Worm (Caenorhabditis elegans) whole organism, L3 larva: ENCODE results near the gene F45G2.9.

ENCODE experiments used
- R02D3.7 ChIP-seq: fragments of 150-350 bp; optimal IDR thresholded peaks from 2 replicates; lab custom pipeline; 2014; ENCODE audit warnings: missing biosample characterization, missing genetic modification characterization
- ZK546.5 ChIP-seq: sonication (generic microtip); optimal IDR thresholded peaks from 2 replicates; lab custom pipeline; 2017; ENCODE audit warnings: missing biosample characterization, missing genetic modification characterization
- aly-2 ChIP-seq: fragments of 150-350 bp; optimal IDR thresholded peaks from 2 replicates; lab custom pipeline; 2014; ENCODE audit warnings: missing biosample characterization, missing genetic modification characterization
- ama-1 ChIP-seq: fragments of 150-350 bp; optimal IDR thresholded peaks from 2 replicates; lab custom pipeline; 2018
- ceh-16 ChIP-seq: sonication (generic microtip); optimal IDR thresholded peaks from 2 replicates; lab custom pipeline; 2017; ENCODE audit warnings: missing biosample characterization, missing genetic modification characterization
- ceh-28 ChIP-seq: fragments of 150-350 bp; optimal IDR thresholded peaks from 2 replicates; lab custom pipeline; 2014; ENCODE audit warnings: missing biosample characterization, missing genetic modification reagents, missing genetic modification characterization
- ceh-82 ChIP-seq: fragments of 150-350 bp; optimal IDR thresholded peaks from 2 replicates; lab custom pipeline; 2014; ENCODE audit warnings: missing biosample characterization, missing genetic modification characterization
- ceh-9 ChIP-seq: sonication (generic microtip); optimal IDR thresholded peaks from 2 replicates; lab custom pipeline; 2018; ENCODE audit warnings: missing biosample characterization, missing genetic modification characterization
- daf-12 ChIP-seq: fragments of 150-350 bp; optimal IDR thresholded peaks from 2 replicates; lab custom pipeline; 2014; ENCODE audit warnings: missing biosample characterization, missing genetic modification reagents, missing genetic modification characterization
- egl-27 ChIP-seq: sonication (generic microtip); optimal IDR thresholded peaks from 4 replicates; lab custom pipeline; 2017; ENCODE audit warnings: missing biosample characterization, missing genetic modification reagents, missing genetic modification characterization
- egl-5 ChIP-seq: fragments of 150-350 bp; optimal IDR thresholded peaks from 2 replicates; lab custom pipeline; 2017; ENCODE audit warnings: missing biosample characterization, missing genetic modification reagents, missing genetic modification characterization, inconsistent platforms
- elt-1 ChIP-seq: fragments of 150-350 bp; optimal IDR thresholded peaks from 2 replicates; lab custom pipeline; 2014; ENCODE audit warnings: missing biosample characterization, missing genetic modification characterization
- elt-3 ChIP-seq, 3 experiments: fragments of 150-350 bp in 1 of 3; sonication (generic microtip) in 2 of 3; optimal IDR thresholded peaks; 2 replicates in 2 of 3; 4 replicates in 1 of 3; lab custom pipeline; 2014 to 2017; ENCODE audit warnings: missing biosample characterization in 3 of 3, missing genetic modification characterization in 3 of 3
- eor-1 ChIP-seq, 2 experiments: fragments of 150-350 bp; optimal IDR thresholded peaks; 2 replicates each; lab custom pipeline; 2014 to 2018; ENCODE audit warnings: missing biosample characterization in 2 of 2, missing genetic modification characterization in 2 of 2
- fkh-10 ChIP-seq: sonication (generic microtip); optimal IDR thresholded peaks from 2 replicates; lab custom pipeline; 2017; ENCODE audit warnings: missing biosample characterization, missing genetic modification reagents, missing genetic modification characterization
- fos-1 ChIP-seq: fragments of 150-350 bp; optimal IDR thresholded peaks from 2 replicates; lab custom pipeline; 2014; ENCODE audit warnings: missing biosample characterization, missing genetic modification characterization
- hmg-11 ChIP-seq: sonication (generic microtip); optimal IDR thresholded peaks from 2 replicates; lab custom pipeline; 2016; ENCODE audit warnings: missing genetic modification characterization, missing compliant biosample characterization
- lin-15B ChIP-seq: fragments of 150-350 bp; optimal IDR thresholded peaks from 2 replicates; lab custom pipeline; 2014; ENCODE audit warnings: missing biosample characterization, missing genetic modification characterization
- lin-39 ChIP-seq: fragments of 150-350 bp; optimal IDR thresholded peaks from 2 replicates; lab custom pipeline; 2018; ENCODE audit warnings: missing biosample characterization, missing genetic modification reagents, missing genetic modification characterization
- lsy-12 ChIP-seq: sonication (generic microtip); optimal IDR thresholded peaks from 2 replicates; lab custom pipeline; 2016; ENCODE audit warnings: mild to moderate bottlenecking, missing genetic modification characterization, missing compliant biosample characterization
- nfya-1 ChIP-seq: sonication (generic microtip); optimal IDR thresholded peaks from 2 replicates; lab custom pipeline; 2017; ENCODE audit warnings: missing genetic modification characterization, mild to moderate bottlenecking, missing compliant biosample characterization, antibody characterized with exemption, moderate library complexity; ENCODE audit not compliant: insufficient read depth
- nhr-11 ChIP-seq: fragments of 150-350 bp; optimal IDR thresholded peaks from 2 replicates; lab custom pipeline; 2014; ENCODE audit warnings: missing biosample characterization, missing genetic modification characterization
- nhr-12 ChIP-seq: fragments of 150-350 bp; optimal IDR thresholded peaks from 2 replicates; lab custom pipeline; 2014; ENCODE audit warnings: missing biosample characterization, missing genetic modification characterization
- nhr-23 ChIP-seq: fragments of 150-350 bp; optimal IDR thresholded peaks from 2 replicates; lab custom pipeline; 2014; ENCODE audit warnings: missing biosample characterization, missing genetic modification reagents, missing genetic modification characterization
- nhr-237 ChIP-seq: fragments of 150-350 bp; optimal IDR thresholded peaks from 2 replicates; lab custom pipeline; 2014; ENCODE audit warnings: missing biosample characterization, missing genetic modification characterization
- nhr-25 ChIP-seq: sonication (generic microtip); optimal IDR thresholded peaks from 2 replicates; lab custom pipeline; 2017; ENCODE audit warnings: missing biosample characterization, missing genetic modification characterization
- nhr-28 ChIP-seq: fragments of 150-350 bp; optimal IDR thresholded peaks from 2 replicates; lab custom pipeline; 2014; ENCODE audit warnings: missing biosample characterization, missing genetic modification characterization
- nhr-67 ChIP-seq: fragments of 150-350 bp; optimal IDR thresholded peaks from 2 replicates; lab custom pipeline; 2014; ENCODE audit warnings: missing biosample characterization, missing genetic modification characterization
- nhr-76 ChIP-seq: fragments of 150-350 bp; sonication (generic microtip); optimal IDR thresholded peaks from 5 replicates; lab custom pipeline; 2014; ENCODE audit warnings: missing biosample characterization, missing genetic modification characterization
- nhr-77 ChIP-seq: fragments of 150-350 bp; optimal IDR thresholded peaks from 2 replicates; lab custom pipeline; 2014; ENCODE audit warnings: missing biosample characterization, missing genetic modification characterization
- pha-4 ChIP-seq: fragments of 150-350 bp; optimal IDR thresholded peaks from 2 replicates; lab custom pipeline; 2014; ENCODE audit warnings: missing biosample characterization, missing genetic modification reagents, missing genetic modification characterization
- pqm-1 ChIP-seq: fragments of 150-350 bp; optimal IDR thresholded peaks from 2 replicates; lab custom pipeline; 2017; ENCODE audit warnings: missing biosample characterization, missing genetic modification characterization, inconsistent platforms
- sea-2 ChIP-seq: fragments of 150-350 bp; sonication (generic microtip); optimal IDR thresholded peaks from 4 replicates; lab custom pipeline; 2014; ENCODE audit warnings: missing biosample characterization, missing genetic modification reagents, missing genetic modification characterization
- skn-1 ChIP-seq: fragments of 150-350 bp; optimal IDR thresholded peaks from 2 replicates; lab custom pipeline; 2014; ENCODE audit warnings: missing biosample characterization, missing genetic modification characterization
- snpc-4 ChIP-seq: fragments of 150-350 bp; optimal IDR thresholded peaks from 2 replicates; lab custom pipeline; 2014; ENCODE audit warnings: missing biosample characterization, missing genetic modification characterization
- tbx-2 ChIP-seq: sonication (generic microtip); optimal IDR thresholded peaks from 2 replicates; lab custom pipeline; 2016; ENCODE audit warnings: mild to moderate bottlenecking, missing genetic modification characterization, missing compliant biosample characterization
- unc-39 ChIP-seq: sonication (generic microtip); optimal IDR thresholded peaks from 4 replicates; lab custom pipeline; 2017; ENCODE audit warnings: missing biosample characterization, missing genetic modification characterization
- unc-62 ChIP-seq: fragments of 150-350 bp; sonication (generic microtip); optimal IDR thresholded peaks from 4 replicates; lab custom pipeline; 2014; ENCODE audit warnings: missing biosample characterization, missing genetic modification reagents, missing genetic modification characterization
- zag-1 ChIP-seq: fragments of 150-350 bp; optimal IDR thresholded peaks from 2 replicates; lab custom pipeline; 2014; ENCODE audit warnings: missing biosample characterization, missing genetic modification characterization
- ztf-4 ChIP-seq: fragments of 150-350 bp; optimal IDR thresholded peaks from 2 replicates; lab custom pipeline; 2014; ENCODE audit warnings: missing biosample characterization, missing genetic modification characterization

The F45G2.9 gene

DNA sequence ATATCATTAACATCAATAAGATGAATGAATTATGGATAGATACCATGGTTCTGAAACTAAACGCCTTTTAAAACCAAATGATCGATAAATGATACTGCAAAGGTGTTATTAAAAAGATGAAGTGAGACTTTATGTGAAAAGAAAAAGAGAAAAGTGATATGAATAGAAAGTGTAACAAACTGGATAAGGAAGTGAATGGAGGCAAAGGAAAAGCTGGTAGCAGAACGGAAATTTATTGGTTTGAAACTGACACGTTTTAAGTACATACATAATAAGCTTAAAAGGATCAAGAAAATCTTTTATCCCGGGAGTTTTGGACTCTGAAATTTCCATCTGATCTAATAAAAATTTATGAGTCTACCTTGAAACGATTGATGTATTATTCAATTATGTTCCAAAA, 7.1 kb downstream of the F45G2.9 start, which contains the start of gene bli-5:
Gene bli-5, minus strand, starts transcription at position 101 of the 400 bp plus-strand sequence.
- TF ChIP-seq hmg-11 (no peak), pqm-1 (tag; lab: Kevin White, UChicago) (no peak), ama-1 (lab: Kevin White, UChicago) (no peak), egl-5 (tag; lab: Kevin White, UChicago) (no peak), snpc-4 (tag; lab: Kevin White, UChicago) (no peak), egl-27 (tag; lab: Kevin White, UChicago) (no peak), nhr-25 (tag; lab: Kevin White, UChicago) (no peak), pha-4 (tag; lab: Kevin White, UChicago) (no peak), elt-1 (tag; lab: Kevin White, UChicago) (no peak), ztf-4 (tag; lab: Kevin White, UChicago) (no peak), eor-1 (tag; optimal IDR thresholded peaks at IDR 0.05; lab: Kevin White, UChicago) (no peak), nhr-77 (tag; lab: Kevin White, UChicago) (no peak), R02D3.7 (tag; lab: Kevin White, UChicago) (no peak), fkh-10 (no peak), unc-39 (tag; lab: Kevin White, UChicago) (no peak), ceh-82 (tag; lab: Kevin White, UChicago) (no peak), fos-1 (tag; lab: Kevin White, UChicago) (no peak), daf-12 (tag; lab: Kevin White, UChicago) (no peak)

ce11 chrIII:13427817-13428216, 8.9 kb downstream of the F45G2.9 start:
- no peak for TF ChIP-seq lsy-12 (tag; lab: Kevin White, UChicago)
- peak; percentile 37 for TF ChIP-seq ama-1 (lab: Kevin White, UChicago)

DNA sequence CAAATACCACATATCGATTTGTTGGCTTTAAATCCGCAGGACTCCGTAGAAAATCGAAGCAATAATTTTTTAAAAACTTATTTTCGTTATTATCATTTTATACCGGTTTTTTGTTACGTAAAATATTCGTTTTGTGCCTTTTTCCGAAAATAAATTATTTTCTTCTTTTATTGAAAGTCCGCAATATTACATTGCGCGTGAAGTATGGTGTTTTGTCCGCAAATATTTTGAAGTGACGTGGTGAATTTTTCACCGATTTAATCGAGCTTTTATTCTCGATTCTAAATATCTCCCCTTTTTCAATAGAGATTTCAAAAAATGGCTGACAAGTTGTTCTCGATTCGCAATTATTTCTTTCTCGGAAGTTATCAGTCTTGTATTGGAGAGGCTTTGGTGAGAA, 10.7 kb downstream of the F45G2.9 start, which contains the start of gene cope-1:
Gene cope-1, plus strand, starts transcription at position 229 of the 400 bp plus-strand sequence.
- TF ChIP-seq zag-1 (tag; lab: Kevin White, UChicago) (no peak), nfya-1 (tag; lab: Kevin White, UChicago) (peak; percentile 46), lin-39 (no peak), hmg-11 (peak; percentile 67), nhr-11 (tag; lab: Kevin White, UChicago) (no peak), lin-15B (peak; percentile 28)
- TF ChIP-seq, all 47 proteins: peak for 3

ce11 chrIII:13423414-13423813, 13.3 kb downstream of the F45G2.9 start, which contains the start of gene exo-1:
Gene exo-1 (plus strand): TSS chrIII:13423514.
- TF ChIP-seq pha-4 (tag; lab: Kevin White, UChicago) (peak; percentile 79), snpc-4 (tag; lab: Kevin White, UChicago) (no peak), lin-39 (no peak), nhr-25 (tag; lab: Kevin White, UChicago) (peak; percentile 54), nhr-12 (tag; lab: Kevin White, UChicago) (no peak), nfya-1 (tag; lab: Kevin White, UChicago) (peak; percentile 70), nhr-28 (tag; lab: Kevin White, UChicago) (no peak), nhr-23 (tag; lab: Kevin White, UChicago) (peak; percentile 82), pqm-1 (tag; lab: Kevin White, UChicago) (peak; percentile 70), aly-2 (tag; lab: Kevin White, UChicago) (no peak), skn-1 (peak; percentile 29), lin-15B (peak; percentile 81), tbx-2 (tag; lab: Kevin White, UChicago) (no peak), ceh-28 (tag; lab: Kevin White, UChicago) (peak; percentile 71), elt-3 (tag; optimal IDR thresholded peaks at IDR 0.05; lab: Kevin White, UChicago) (peak in 1 of 3 experiments; percentile 6), daf-12 (tag; lab: Kevin White, UChicago) (no peak), lsy-12 (tag; lab: Kevin White, UChicago) (no peak)

DNA sequence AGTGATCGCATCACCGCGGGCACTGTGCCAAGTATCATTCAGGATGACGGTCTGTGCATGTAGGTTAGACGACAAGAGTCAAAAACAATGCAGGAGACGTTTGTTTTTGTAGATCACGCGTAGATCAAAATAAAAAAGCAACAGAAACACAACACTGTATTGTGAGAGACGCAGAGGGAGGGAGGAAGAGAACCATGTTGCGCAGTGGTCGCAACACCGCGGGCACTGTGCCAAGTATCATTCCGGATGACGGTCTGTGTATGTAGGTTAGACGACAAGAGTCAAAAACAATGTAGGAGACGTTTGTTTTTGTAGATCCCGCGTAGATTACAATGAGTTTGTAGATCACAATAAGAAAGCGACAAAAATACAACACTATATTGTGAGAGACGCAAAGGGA, 17.8 kb downstream of the F45G2.9 start:
- no peak for TF ChIP-seq nhr-67 (tag; lab: Kevin White, UChicago)
- no peak for TF ChIP-seq lin-15B
- no peak for TF ChIP-seq fkh-10
- TF ChIP-seq ceh-16 (tag; lab: Kevin White, UChicago): no peak
- no peak for TF ChIP-seq unc-39 (tag; lab: Kevin White, UChicago)
- no peak for TF ChIP-seq R02D3.7 (tag; lab: Kevin White, UChicago)
- TF ChIP-seq unc-62 (GFP tag; lab: Kevin White, UChicago): no peak
- no peak for TF ChIP-seq nhr-237 (tag; lab: Kevin White, UChicago)
- TF ChIP-seq sea-2: no peak
- TF ChIP-seq nhr-77 (tag; lab: Kevin White, UChicago): no peak
- no peak for TF ChIP-seq lsy-12 (tag; lab: Kevin White, UChicago)
- no peak for TF ChIP-seq ZK546.5
- TF ChIP-seq lin-39: no peak
- no peak for TF ChIP-seq fos-1 (tag; lab: Kevin White, UChicago)
- TF ChIP-seq nhr-76: no peak
- no peak for TF ChIP-seq nfya-1 (tag; lab: Kevin White, UChicago)
- no peak for TF ChIP-seq pha-4 (tag; lab: Kevin White, UChicago)
- no peak for TF ChIP-seq ama-1 (lab: Kevin White, UChicago)
- TF ChIP-seq ceh-9 (tag; lab: Kevin White, UChicago): no peak
